Worm (Caenorhabditis elegans) whole organism, L4/young adult: ENCODE results near the gene AH9.3.

Source experiments
- W03F9.2 ChIP-seq: fragments of 150-350 bp; optimal IDR thresholded peaks from 2 replicates; lab custom pipeline; 2014; ENCODE audit warnings: missing biosample characterization, missing genetic modification characterization
- dao-5 ChIP-seq: sonication (generic microtip); optimal IDR thresholded peaks from 2 replicates; lab custom pipeline; 2016; ENCODE audit warnings: missing genotype, missing genetic modification characterization, moderate library complexity, missing compliant biosample characterization
- him-1 ChIP-seq: sonication (generic microtip); optimal IDR thresholded peaks from 2 replicates; lab custom pipeline; 2016; ENCODE audit warnings: missing genotype, missing genetic modification reagents, missing genetic modification characterization, missing compliant biosample characterization

Gene AH9.3

DNA sequence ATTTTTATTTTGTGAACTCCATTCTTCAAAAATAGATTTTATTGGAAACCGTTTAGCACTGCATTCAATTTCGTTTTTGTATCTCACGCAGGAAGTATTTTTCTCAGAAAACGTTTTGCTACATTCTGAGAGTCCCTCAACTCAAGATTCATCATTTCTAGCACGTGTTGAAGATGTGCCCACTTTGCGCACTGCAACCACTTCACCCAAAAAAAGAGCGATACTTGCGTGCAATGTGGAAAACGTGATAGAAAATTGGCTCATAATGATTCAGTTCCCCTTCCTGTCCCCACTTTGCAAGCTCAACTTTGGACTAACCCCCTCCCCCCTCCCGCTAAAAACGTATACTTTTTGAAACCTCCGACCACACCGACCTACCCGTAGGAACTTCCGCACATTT lies 4.2 kb upstream of the AH9.3 start:
- TF ChIP-seq him-1 (tag; lab: Kevin White, UChicago): no peak
- TF ChIP-seq dao-5 (tag; lab: Kevin White, UChicago): no peak
- no peak for TF ChIP-seq W03F9.2 (tag; lab: Kevin White, UChicago)

DNA sequence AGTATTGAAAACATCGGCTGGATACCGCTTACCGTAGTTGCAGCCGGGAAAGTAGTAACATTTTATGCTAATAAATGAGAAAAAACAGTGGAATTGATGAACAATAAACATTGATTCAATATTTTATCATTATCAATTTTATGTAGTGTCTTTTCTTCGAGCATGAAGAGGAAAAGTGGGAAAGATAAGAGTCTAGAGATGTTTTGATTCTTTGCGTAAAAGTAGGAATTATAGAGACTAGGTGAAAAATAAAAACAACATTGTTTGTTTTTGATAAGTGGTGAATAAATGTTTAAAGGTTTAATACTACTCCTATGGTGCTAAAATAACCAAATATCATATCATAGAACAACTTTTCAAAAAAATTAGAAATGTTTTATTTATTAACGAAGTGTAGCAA lies 1.5 kb upstream of the AH9.3 start:
- TF ChIP-seq W03F9.2 (tag; lab: Kevin White, UChicago): no peak
- TF ChIP-seq him-1 (tag; lab: Kevin White, UChicago): no peak
- no peak for TF ChIP-seq dao-5 (tag; lab: Kevin White, UChicago)

DNA sequence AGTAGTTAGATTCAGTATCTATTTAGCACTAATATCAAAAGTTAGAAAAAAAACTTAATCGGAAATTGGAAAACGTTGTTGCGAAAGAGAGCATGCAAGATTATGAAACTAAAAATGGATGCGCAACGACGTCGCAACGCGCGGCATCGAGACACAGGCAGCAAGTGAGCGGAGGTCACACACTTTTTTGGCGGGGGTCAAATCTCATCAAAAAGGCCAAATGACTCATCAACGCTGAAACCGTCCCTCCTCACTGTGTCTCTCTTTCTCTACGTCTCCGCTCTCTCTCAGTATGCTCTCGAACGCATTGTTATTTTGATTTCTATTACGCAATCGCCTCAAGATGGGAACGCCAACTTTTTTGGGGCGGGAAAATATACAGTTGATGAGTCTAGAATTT lies 2.5 kb downstream of the AH9.3 start:
- no peak for TF ChIP-seq him-1 (tag; lab: Kevin White, UChicago)
- no peak for TF ChIP-seq dao-5 (tag; lab: Kevin White, UChicago)
- no peak for TF ChIP-seq W03F9.2 (tag; lab: Kevin White, UChicago)

ce11 chrX:2258001-2258400 lies 2.9 kb downstream of the AH9.3 start, which contains the start of gene crn-4:
Gene crn-4, minus strand, starts transcription at chrX:2258101.
- TF ChIP-seq W03F9.2 (tag; lab: Kevin White, UChicago) (no peak), dao-5 (tag; lab: Kevin White, UChicago) (no peak), him-1 (tag; lab: Kevin White, UChicago) (no peak)

DNA sequence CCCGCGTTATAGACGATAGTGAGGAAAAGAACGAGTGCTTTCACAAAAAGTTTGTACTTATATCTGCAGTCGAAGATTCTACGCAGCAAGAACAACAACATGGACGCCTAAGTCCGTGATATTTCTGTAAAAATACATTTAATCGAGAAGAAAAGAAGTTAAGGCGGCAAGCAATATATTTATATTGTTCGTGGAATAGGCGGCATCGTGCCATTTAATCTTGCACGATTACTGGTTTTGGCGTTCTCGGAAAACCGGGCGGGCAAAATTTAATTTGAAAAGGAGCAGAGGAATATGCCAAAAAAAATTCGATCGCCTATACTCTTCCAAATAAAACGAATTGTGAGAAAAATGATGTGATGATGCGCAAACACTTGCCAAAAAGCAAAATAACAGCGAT lies 14.0 kb downstream of the AH9.3 start, which contains the start of gene AH9.1:
Gene AH9.1, minus strand, starts transcription at position 101 of the 400 bp plus-strand sequence.
- TF ChIP-seq W03F9.2 (tag; lab: Kevin White, UChicago) (no peak), dao-5 (tag; lab: Kevin White, UChicago) (no peak), him-1 (tag; lab: Kevin White, UChicago) (no peak)

- TF ChIP-seq W03F9.2 (tag; lab: Kevin White, UChicago) (peak; percentile 90), dao-5 (tag; lab: Kevin White, UChicago) (no peak), him-1 (tag; lab: Kevin White, UChicago) (peak; percentile 87)
Observed at ce11 chrX:2242568-2243185, 18.2 kb downstream of the AH9.3 start, which contains the start of gene rpl-11.2. Gene rpl-11.2, minus strand, starts transcription at chrX:2242618.

ce11 chrX:2241147-2241798 lies 19.6 kb downstream of the AH9.3 start:
- TF ChIP-seq him-1 (tag; lab: Kevin White, UChicago): no peak
- no peak for TF ChIP-seq dao-5 (tag; lab: Kevin White, UChicago)
- TF ChIP-seq W03F9.2 (tag; lab: Kevin White, UChicago): no peak

DNA sequence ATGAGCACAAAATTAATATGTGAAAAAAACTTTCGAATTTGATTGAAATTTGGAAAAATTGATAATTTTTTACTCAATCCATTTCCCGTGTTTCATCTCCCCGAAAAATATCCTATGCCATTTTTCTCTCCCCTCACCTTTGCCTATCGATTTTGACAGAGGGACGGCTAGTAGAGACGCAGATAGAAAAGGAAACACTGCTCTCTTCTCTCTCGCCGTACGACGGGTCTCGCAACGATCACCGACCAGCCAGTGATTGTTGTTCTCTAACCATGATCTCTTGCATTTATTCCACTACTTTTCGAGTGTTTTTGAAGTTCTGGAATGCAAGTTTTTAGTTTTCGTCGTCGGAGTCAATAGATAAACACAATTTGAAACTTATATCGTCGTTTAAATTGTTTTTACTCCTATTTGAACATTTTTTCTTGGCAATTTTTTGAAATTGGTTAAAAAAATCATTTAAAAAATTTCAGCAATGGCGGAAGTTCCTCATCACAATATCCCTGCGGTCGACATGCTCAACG lies 23.4 kb downstream of the AH9.3 start, which contains the start of gene vha-15:
Gene vha-15, plus strand, starts transcription at position 474 of the 524 bp plus-strand sequence.
- peak; percentile 6 for TF ChIP-seq him-1 (tag; lab: Kevin White, UChicago)
- no peak for TF ChIP-seq dao-5 (tag; lab: Kevin White, UChicago)
- TF ChIP-seq W03F9.2 (tag; lab: Kevin White, UChicago): peak; percentile 77

DNA sequence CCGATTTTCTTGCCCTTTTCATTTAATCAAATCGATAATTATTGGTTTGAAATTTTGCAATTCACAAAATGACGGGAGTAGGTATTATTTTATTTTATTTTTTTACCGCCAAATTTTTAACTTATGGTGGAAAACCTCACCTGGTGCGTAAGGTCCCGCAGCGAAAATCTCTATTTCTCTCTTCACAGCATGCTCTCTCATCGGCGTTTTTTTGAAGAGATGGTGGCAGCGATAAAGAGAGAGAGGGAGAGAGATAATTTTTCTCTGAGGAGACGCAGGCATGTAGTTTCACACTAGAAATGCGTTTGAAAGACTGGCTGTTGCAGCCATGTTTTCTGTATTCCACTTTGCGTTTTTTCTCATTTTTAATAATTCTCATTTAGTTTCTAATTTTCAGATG lies 27.0 kb downstream of the AH9.3 start, which contains the start of gene T14F9.2:
Gene T14F9.2, plus strand, starts transcription at position 396 of the 400 bp plus-strand sequence.
- TF ChIP-seq W03F9.2 (tag; lab: Kevin White, UChicago) (no peak), him-1 (tag; lab: Kevin White, UChicago) (no peak)

ce11 chrX:2231346-2231745 lies 29.6 kb downstream of the AH9.3 start:
- TF ChIP-seq W03F9.2 (tag; lab: Kevin White, UChicago): no peak
- no peak for TF ChIP-seq dao-5 (tag; lab: Kevin White, UChicago)
- no peak for TF ChIP-seq him-1 (tag; lab: Kevin White, UChicago)

DNA sequence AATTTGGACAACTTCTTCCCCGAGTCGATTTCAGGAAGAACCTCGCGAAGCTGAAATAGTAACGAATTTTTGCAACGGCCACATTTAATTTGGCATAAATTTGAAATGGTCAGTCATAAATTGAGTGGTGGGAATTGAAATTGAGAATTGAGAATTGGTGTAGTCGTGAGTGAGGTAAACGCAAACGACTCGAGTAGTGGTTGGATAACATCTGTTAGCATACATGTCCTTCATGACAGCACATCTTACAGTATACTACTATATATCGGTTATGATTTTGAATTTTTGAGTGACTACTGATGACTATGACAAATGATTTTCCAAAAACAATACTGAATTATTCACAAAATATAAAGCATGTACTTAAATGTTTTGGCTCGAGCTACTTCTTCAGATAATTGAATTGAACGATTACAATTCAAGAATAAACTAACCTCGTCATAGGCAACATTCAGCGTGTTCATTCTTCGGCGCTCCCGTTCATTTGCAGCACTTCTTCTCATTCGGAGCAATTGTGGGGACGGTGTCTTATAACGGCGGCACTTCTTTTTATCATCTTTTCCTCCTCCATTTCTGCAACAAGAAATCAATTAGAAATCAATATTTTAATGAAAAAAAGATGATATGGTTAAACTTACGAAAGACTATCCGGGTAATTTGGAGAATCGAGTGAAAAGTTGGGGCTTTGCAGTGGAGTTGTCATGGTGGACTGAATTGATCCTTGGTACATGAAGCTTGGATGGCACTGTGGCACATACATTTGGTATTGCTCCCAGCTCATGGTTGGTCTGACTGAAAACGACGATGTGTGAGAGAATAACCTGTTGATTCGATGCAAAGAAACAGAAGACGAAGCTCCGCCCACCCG lies 31.4 kb downstream of the AH9.3 start, which contains the start of gene lin-32:
Gene lin-32, minus strand, starts transcription at position 818 of the 868 bp plus-strand sequence.
- no peak for TF ChIP-seq W03F9.2 (tag; lab: Kevin White, UChicago)
- no peak for TF ChIP-seq him-1 (tag; lab: Kevin White, UChicago)
- no peak for TF ChIP-seq dao-5 (tag; lab: Kevin White, UChicago)

DNA sequence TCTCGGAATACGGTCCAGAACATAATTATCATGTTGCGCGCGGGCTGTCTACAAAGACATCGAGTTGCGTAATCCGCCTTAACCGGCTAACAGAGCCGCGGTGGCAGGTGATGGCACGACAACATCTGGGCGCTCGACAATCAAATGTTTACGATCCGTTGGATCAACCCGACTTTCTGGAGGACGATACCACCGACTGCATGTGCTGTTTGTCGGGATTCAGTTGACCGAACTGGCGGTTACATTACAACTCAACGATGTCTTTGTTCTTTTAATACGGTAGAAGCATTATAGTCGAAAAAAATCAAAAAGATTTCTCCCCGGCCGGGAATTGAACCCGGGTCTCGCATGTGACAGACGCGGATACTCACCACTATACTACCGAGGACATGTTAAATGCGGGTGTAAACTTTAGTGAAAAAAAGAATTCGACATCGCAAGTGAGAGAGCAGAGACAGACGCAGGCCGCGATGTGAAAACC lies 34.0 kb downstream of the AH9.3 start:
- peak; percentile 53 for TF ChIP-seq dao-5 (tag; lab: Kevin White, UChicago)
- no peak for TF ChIP-seq W03F9.2 (tag; lab: Kevin White, UChicago)
- TF ChIP-seq him-1 (tag; lab: Kevin White, UChicago): peak; percentile 74
